Worm (Caenorhabditis elegans) whole organism, late embryonic: ENCODE measurements around the gene Y37H2A.11.

Source experiments
- K09A11.1 ChIP-seq: sonication (generic microtip); optimal IDR thresholded peaks from 2 replicates; lab custom pipeline; 2017; ENCODE audit warnings: antibody characterized with exemption, mild to moderate bottlenecking, missing genetic modification characterization, missing compliant biosample characterization; ENCODE audit not compliant: insufficient read depth
- ama-1 ChIP-seq: fragments of 150-350 bp; optimal IDR thresholded peaks from 2 replicates; lab custom pipeline; 2014
- ets-4 ChIP-seq: sonication (generic microtip); optimal IDR thresholded peaks from 2 replicates; lab custom pipeline; 2016; ENCODE audit warnings: missing genetic modification characterization, missing compliant biosample characterization
- nhr-11 ChIP-seq: fragments of 150-350 bp; optimal IDR thresholded peaks from 2 replicates; lab custom pipeline; 2014; ENCODE audit warnings: missing biosample characterization, missing genetic modification characterization
- unc-55 ChIP-seq: sonication (generic microtip); optimal IDR thresholded peaks from 2 replicates; lab custom pipeline; 2017; ENCODE audit warnings: missing biosample characterization, missing genetic modification reagents, missing genetic modification characterization

ce11 chrV:18142549-18142948 is 1.3 kb downstream of the Y37H2A.11 start, which contains the start of gene Y37H2A.13:
- TF ChIP-seq K09A11.1 (tag; lab: Kevin White, UChicago) (no peak), ets-4 (tag; lab: Kevin White, UChicago) (no peak), nhr-11 (no peak), unc-55 (GFP tag; lab: Kevin White, UChicago) (no peak), ama-1 (lab: Kevin White, UChicago) (no peak)
